Worm (Caenorhabditis elegans) whole organism, mixed stage, embryonic: ENCODE results near the gene cld-9.
A peak's percentile ranks its signal among the peaks of the same experiment; 100 is the strongest.

Source experiments
- M03D4.4 ChIP-seq: sonication (generic microtip); optimal IDR thresholded peaks from 2 replicates; lab custom pipeline; 2017; ENCODE audit warnings: mild to moderate bottlenecking, missing genetic modification characterization, missing compliant biosample characterization
- bed-3 ChIP-seq: fragments of 200-800 bp; sonication (Bioruptor generic); optimal IDR thresholded peaks from 3 replicates; lab custom pipeline; 2018; ENCODE audit warnings: mild to moderate bottlenecking, missing genetic modification characterization, moderate library complexity, missing compliant biosample characterization
- blmp-1 ChIP-seq: fragments of 150-350 bp; optimal IDR thresholded peaks from 2 replicates; lab custom pipeline; 2014; ENCODE audit warnings: missing biosample characterization, missing genetic modification characterization
- ceh-39 ChIP-seq: fragments of 150-350 bp; optimal IDR thresholded peaks from 2 replicates; lab custom pipeline; 2014; ENCODE audit warnings: missing biosample characterization, missing genetic modification characterization
- ceh-43 ChIP-seq: fragments of 200-800 bp; sonication (Bioruptor generic); optimal IDR thresholded peaks from 2 replicates; lab custom pipeline; 2018; ENCODE audit warnings: mild to moderate bottlenecking, missing genetic modification characterization, moderate library complexity, missing compliant biosample characterization
- ceh-83 ChIP-seq: fragments of 200-800 bp; sonication (Bioruptor generic); optimal IDR thresholded peaks from 2 replicates; lab custom pipeline; 2018; ENCODE audit warnings: mild to moderate bottlenecking, missing genetic modification characterization, missing compliant biosample characterization
- ces-1 ChIP-seq: fragments of 150-350 bp; optimal IDR thresholded peaks from 2 replicates; lab custom pipeline; 2014; ENCODE audit warnings: missing biosample characterization, missing genetic modification reagents, missing genetic modification characterization
- cnd-1 ChIP-seq: fragments of 200-800 bp; sonication (Bioruptor generic); optimal IDR thresholded peaks from 2 replicates; lab custom pipeline; 2018; ENCODE audit warnings: mild to moderate bottlenecking, missing genetic modification characterization, missing compliant biosample characterization
- elt-1 ChIP-seq: sonication (generic microtip); optimal IDR thresholded peaks from 2 replicates; lab custom pipeline; 2017; ENCODE audit warnings: missing genetic modification characterization, mild to moderate bottlenecking, missing compliant biosample characterization, antibody characterized with exemption, moderate library complexity, borderline replicate concordance; ENCODE audit not compliant: insufficient read depth
- ham-2 ChIP-seq: fragments of 200-800 bp; sonication (Bioruptor generic); optimal IDR thresholded peaks from 2 replicates; lab custom pipeline; 2018; ENCODE audit warnings: mild to moderate bottlenecking, missing genetic modification characterization, missing compliant biosample characterization
- hlh-1 ChIP-seq: fragments of 150-350 bp; optimal IDR thresholded peaks from 2 replicates; lab custom pipeline; 2014; ENCODE audit warnings: missing biosample characterization, missing genetic modification reagents, missing genetic modification characterization
- lin-32 ChIP-seq: fragments of 200-800 bp; sonication (Bioruptor generic); optimal IDR thresholded peaks from 2 replicates; lab custom pipeline; 2018; ENCODE audit warnings: mild to moderate bottlenecking, missing genetic modification characterization, missing compliant biosample characterization
- lsy-2 ChIP-seq: fragments of 150-350 bp; optimal IDR thresholded peaks from 2 replicates; lab custom pipeline; 2014; ENCODE audit warnings: missing biosample characterization, missing genetic modification characterization
- mep-1 ChIP-seq: fragments of 150-350 bp; optimal IDR thresholded peaks from 2 replicates; lab custom pipeline; 2017; ENCODE audit warnings: missing biosample characterization, missing genetic modification reagents, missing genetic modification characterization, inconsistent platforms
- mls-2 ChIP-seq: sonication (generic microtip); optimal IDR thresholded peaks from 2 replicates; lab custom pipeline; 2016; ENCODE audit warnings: mild to moderate bottlenecking, missing genetic modification characterization, moderate library complexity, missing compliant biosample characterization
- nhr-12 ChIP-seq: fragments of 150-350 bp; optimal IDR thresholded peaks from 2 replicates; lab custom pipeline; 2014; ENCODE audit warnings: missing biosample characterization, missing genetic modification characterization
- nhr-2 ChIP-seq: fragments of 150-350 bp; optimal IDR thresholded peaks from 2 replicates; lab custom pipeline; 2014; ENCODE audit warnings: missing biosample characterization, missing genetic modification characterization
- nhr-237 ChIP-seq: fragments of 150-350 bp; optimal IDR thresholded peaks from 2 replicates; lab custom pipeline; 2014; ENCODE audit warnings: missing biosample characterization, missing genetic modification characterization
- nhr-28 ChIP-seq: fragments of 150-350 bp; optimal IDR thresholded peaks from 2 replicates; lab custom pipeline; 2014; ENCODE audit warnings: missing biosample characterization, missing genetic modification characterization
- nhr-76 ChIP-seq: sonication (generic microtip); optimal IDR thresholded peaks from 2 replicates; lab custom pipeline; 2017; ENCODE audit warnings: missing biosample characterization, missing genetic modification characterization
- pha-4 ChIP-seq: fragments of 150-350 bp; optimal IDR thresholded peaks from 2 replicates; lab custom pipeline; 2018; ENCODE audit warnings: missing biosample characterization, missing genetic modification reagents, missing genetic modification characterization
- sem-2 ChIP-seq: fragments of 200-800 bp; sonication (Bioruptor generic); optimal IDR thresholded peaks from 2 replicates; lab custom pipeline; 2018; ENCODE audit warnings: mild to moderate bottlenecking, missing genetic modification characterization, missing compliant biosample characterization
- snpc-4 ChIP-seq: fragments of 150-350 bp; optimal IDR thresholded peaks from 2 replicates; lab custom pipeline; 2014; ENCODE audit warnings: missing biosample characterization, missing genetic modification characterization
- sptf-1 ChIP-seq: sonication (generic microtip); optimal IDR thresholded peaks from 2 replicates; lab custom pipeline; 2017; ENCODE audit warnings: mild to moderate bottlenecking, missing genetic modification characterization, moderate library complexity, missing compliant biosample characterization
- unc-120 ChIP-seq: sonication (generic microtip); optimal IDR thresholded peaks from 2 replicates; lab custom pipeline; 2017; ENCODE audit warnings: missing genetic modification characterization, missing compliant biosample characterization; ENCODE audit not compliant: poor library complexity, severe bottlenecking
- unc-39 ChIP-seq: fragments of 150-350 bp; optimal IDR thresholded peaks from 2 replicates; lab custom pipeline; 2014; ENCODE audit warnings: missing biosample characterization, missing genetic modification characterization
- unc-62 ChIP-seq: fragments of 150-350 bp; optimal IDR thresholded peaks from 2 replicates; lab custom pipeline; 2014; ENCODE audit warnings: missing biosample characterization, missing genetic modification reagents, missing genetic modification characterization
- zip-8 ChIP-seq: fragments of 150-350 bp; optimal IDR thresholded peaks from 2 replicates; lab custom pipeline; 2014; ENCODE audit warnings: missing biosample characterization, missing genetic modification characterization
- ztf-11 ChIP-seq: fragments of 150-350 bp; optimal IDR thresholded peaks from 2 replicates; lab custom pipeline; 2014; ENCODE audit warnings: missing biosample characterization, missing genetic modification characterization

Gene cld-9

ce11 chrV:13787948-13788681 lies 36.4 kb upstream of the cld-9 start:
- TF ChIP-seq unc-39 (tag; lab: Kevin White, UChicago), result no peak
- no peak for TF ChIP-seq lin-32 (GFP tag; lab: Kevin White, UChicago)
- TF ChIP-seq ceh-43 (GFP tag; lab: Kevin White, UChicago), result no peak
- no peak for TF ChIP-seq ztf-11 (tag; lab: Kevin White, UChicago)
- no peak for TF ChIP-seq sem-2 (GFP tag; lab: Kevin White, UChicago)
- no peak for TF ChIP-seq elt-1 (tag; lab: Kevin White, UChicago)
- TF ChIP-seq blmp-1, result no peak
- TF ChIP-seq snpc-4 (tag; lab: Kevin White, UChicago), result no peak
- no peak for TF ChIP-seq mls-2
- no peak for TF ChIP-seq zip-8 (tag; lab: Kevin White, UChicago)
- TF ChIP-seq hlh-1 (tag; lab: Kevin White, UChicago), result no peak
- TF ChIP-seq unc-62, result no peak
- no peak for TF ChIP-seq unc-120 (tag; lab: Kevin White, UChicago)
- TF ChIP-seq ceh-39 (tag; lab: Kevin White, UChicago), result no peak
- no peak for TF ChIP-seq pha-4
- no peak for TF ChIP-seq nhr-28 (tag; lab: Kevin White, UChicago)

ce11 chrV:13787225-13787898 lies 35.7 kb upstream of the cld-9 start, which contains the start of the genes F53C11.4 and F53C11.5:
F53C11.4 (minus strand) TSS chrV:13787352.
F53C11.5 (plus strand) TSS chrV:13787549.
- no peak for TF ChIP-seq ham-2
- no peak for TF ChIP-seq nhr-12 (tag; lab: Kevin White, UChicago)
- TF ChIP-seq pha-4, result no peak
- TF ChIP-seq unc-62, result peak; percentile 43
- TF ChIP-seq unc-120 (tag; lab: Kevin White, UChicago), result peak; percentile 8
- TF ChIP-seq lsy-2, result peak; percentile 42
- TF ChIP-seq nhr-2, result peak; percentile 98
- no peak for TF ChIP-seq sptf-1 (tag; lab: Kevin White, UChicago)
- TF ChIP-seq sem-2 (GFP tag; lab: Kevin White, UChicago), result no peak
- peak; percentile 30 for TF ChIP-seq nhr-237 (tag; lab: Kevin White, UChicago)
- no peak for TF ChIP-seq ceh-83 (GFP tag; lab: Kevin White, UChicago)
- TF ChIP-seq elt-1 (tag; lab: Kevin White, UChicago), result no peak
- no peak for TF ChIP-seq hlh-1 (tag; lab: Kevin White, UChicago)
- peak; percentile 7 for TF ChIP-seq mep-1

DNA sequence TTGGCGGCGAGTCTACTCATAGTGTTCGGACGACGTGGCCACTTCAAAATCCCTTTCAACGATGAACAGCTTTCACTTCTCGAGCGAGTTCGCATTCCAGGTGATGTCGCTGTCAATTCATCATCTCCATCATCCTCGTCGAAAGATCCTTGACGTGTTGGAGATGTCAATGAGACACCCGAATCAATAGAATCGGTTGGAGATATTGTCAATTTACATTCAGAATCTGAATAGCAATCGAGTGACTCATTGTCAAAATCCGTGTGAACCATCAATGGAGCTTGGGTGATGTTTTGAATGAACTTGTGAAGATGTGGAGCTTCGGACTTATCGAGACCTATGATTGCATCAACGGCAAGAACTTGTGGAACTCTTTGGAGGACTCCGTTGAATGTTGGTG lies 34.1 kb upstream of the cld-9 start:
- TF ChIP-seq ham-2, result no peak
- TF ChIP-seq M03D4.4, result no peak
- no peak for TF ChIP-seq nhr-12 (tag; lab: Kevin White, UChicago)
- no peak for TF ChIP-seq snpc-4 (tag; lab: Kevin White, UChicago)
- TF ChIP-seq ces-1 (GFP tag; lab: Kevin White, UChicago), result no peak
- TF ChIP-seq mls-2, result no peak
- TF ChIP-seq bed-3 (GFP tag; lab: Kevin White, UChicago), result no peak
- no peak for TF ChIP-seq ceh-83 (GFP tag; lab: Kevin White, UChicago)
- TF ChIP-seq nhr-76 (tag; lab: Kevin White, UChicago), result no peak
- TF ChIP-seq unc-120 (tag; lab: Kevin White, UChicago), result no peak
- TF ChIP-seq cnd-1 (tag; lab: Kevin White, UChicago), result no peak

- TF ChIP-seq nhr-12 (tag; lab: Kevin White, UChicago) (peak; percentile 19), ztf-11 (tag; lab: Kevin White, UChicago) (no peak)
Measured at ce11 chrV:13782190-13782589, 30.5 kb upstream of the cld-9 start, which contains the start of gene decr-1.1. decr-1.1 (plus strand) TSS chrV:13782399.

DNA sequence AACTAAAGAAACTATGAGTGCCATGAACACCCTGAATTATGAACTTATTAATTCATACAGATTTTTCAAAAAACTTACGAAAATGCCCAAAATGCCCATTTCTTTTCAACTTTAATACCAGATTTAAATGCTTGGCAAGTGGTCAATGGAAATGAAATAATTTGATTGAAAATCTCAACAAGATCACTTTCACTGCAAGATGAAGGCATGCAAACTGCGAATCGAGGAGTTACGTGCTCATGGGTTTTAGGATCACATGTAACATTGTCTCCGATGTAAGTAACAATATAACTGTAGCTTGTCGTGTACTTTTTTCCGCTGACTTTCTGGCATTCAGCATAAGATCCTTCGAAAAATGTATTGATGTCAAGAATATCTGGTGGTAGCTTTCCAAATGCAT lies 29.2 kb upstream of the cld-9 start:
- TF ChIP-seq elt-1 (tag; lab: Kevin White, UChicago), result no peak
